Worm (Caenorhabditis elegans) whole organism, L4/young adult: ENCODE data around the gene W06G6.17.
"Not testable (repeated sequence)": the region's sequence is repeated elsewhere in the genome, so short reads cannot be mapped to it uniquely, and the experiment has no call there.

Experiments
- W03F9.2 ChIP-seq: fragments of 150-350 bp; optimal IDR thresholded peaks from 2 replicates; lab custom pipeline; 2014; ENCODE audit warnings: missing biosample characterization, missing genetic modification characterization
- dao-5 ChIP-seq: sonication (generic microtip); optimal IDR thresholded peaks from 2 replicates; lab custom pipeline; 2016; ENCODE audit warnings: missing genotype, missing genetic modification characterization, moderate library complexity, missing compliant biosample characterization
- him-1 ChIP-seq: sonication (generic microtip); optimal IDR thresholded peaks from 2 replicates; lab custom pipeline; 2016; ENCODE audit warnings: missing genotype, missing genetic modification reagents, missing genetic modification characterization, missing compliant biosample characterization

Gene W06G6.17

ce11 chrV:16668473-16668872 is 23.4 kb upstream of the W06G6.17 start, which contains the start of gene F14F8.9:
F14F8.9 (minus strand) TSS chrV:16668573.
- TF ChIP-seq him-1 (tag; lab: Kevin White, UChicago) (no peak), W03F9.2 (tag; lab: Kevin White, UChicago) (no peak)

- TF ChIP-seq him-1 (tag; lab: Kevin White, UChicago) (no peak), dao-5 (tag; lab: Kevin White, UChicago) (no peak), W03F9.2 (tag; lab: Kevin White, UChicago) (no peak)
These were observed 21.6 kb upstream of the W06G6.17 start, which contains the start of gene F14F8.14 for ce11 chrV:16666647-16667046. F14F8.14 (minus strand) TSS chrV:16666747.

ce11 chrV:16660816-16661215 is 15.8 kb upstream of the W06G6.17 start, which contains the start of gene Y70C5B.2:
Y70C5B.2 (minus strand) TSS chrV:16660916.
- TF ChIP-seq W03F9.2, dao-5, him-1 (tag; lab: Kevin White, UChicago): not testable (repeated sequence)

- not testable (repeated sequence) for TF ChIP-seq W03F9.2, dao-5, him-1 (tag; lab: Kevin White, UChicago)
These were observed 9.2 kb upstream of the W06G6.17 start, which contains the start of gene W06G6.15 for ce11 chrV:16654242-16654641. W06G6.15 (plus strand) TSS chrV:16654542.

ce11 chrV:16649200-16649599 is 4.1 kb upstream of the W06G6.17 start, which contains the start of gene W06G6.11:
W06G6.11 (minus strand) TSS chrV:16649300.
- TF ChIP-seq him-1, dao-5, W03F9.2 (tag; lab: Kevin White, UChicago): not testable (repeated sequence)

ce11 chrV:16648317-16649018 is 3.4 kb upstream of the W06G6.17 start, which contains the start of gene W06G6.20:
W06G6.20 (minus strand) TSS chrV:16648367.
- TF ChIP-seq him-1 (tag; lab: Kevin White, UChicago) (no peak), dao-5 (tag; lab: Kevin White, UChicago) (no peak), W03F9.2 (tag; lab: Kevin White, UChicago) (no peak)

ce11 chrV:16647093-16647492 is 2.0 kb upstream of the W06G6.17 start, which contains the start of gene W06G6.10:
W06G6.10 (minus strand) TSS chrV:16647193.
- TF ChIP-seq W03F9.2 (tag; lab: Kevin White, UChicago) (no peak), dao-5 (tag; lab: Kevin White, UChicago) (no peak), him-1 (tag; lab: Kevin White, UChicago) (no peak)

- TF ChIP-seq dao-5 (tag; lab: Kevin White, UChicago) (no peak), him-1 (tag; lab: Kevin White, UChicago) (no peak), W03F9.2 (tag; lab: Kevin White, UChicago) (no peak)
These were observed 1.3 kb upstream of the W06G6.17 start, which contains the start of gene W06G6.9 for ce11 chrV:16646372-16646771. W06G6.9 (minus strand) TSS chrV:16646472.

- TF ChIP-seq him-1 (tag; lab: Kevin White, UChicago) (no peak), W03F9.2 (tag; lab: Kevin White, UChicago) (no peak), dao-5 (tag; lab: Kevin White, UChicago) (no peak)
These were observed 1.5 kb downstream of the W06G6.17 start, which contains the start of gene srw-77 for ce11 chrV:16643558-16643957. srw-77 (minus strand) TSS chrV:16643658.

- no peak for TF ChIP-seq him-1 (tag; lab: Kevin White, UChicago)
- no peak for TF ChIP-seq dao-5 (tag; lab: Kevin White, UChicago)
- TF ChIP-seq W03F9.2 (tag; lab: Kevin White, UChicago): no peak
These were observed 4.7 kb downstream of the W06G6.17 start for ce11 chrV:16640366-16640765.

ce11 chrV:16638204-16638603 is 6.8 kb downstream of the W06G6.17 start, which contains the start of gene srw-76:
srw-76 (minus strand) TSS chrV:16638304.
- TF ChIP-seq dao-5 (tag; lab: Kevin White, UChicago): no peak

ce11 chrV:16635911-16636310 is 9.1 kb downstream of the W06G6.17 start, which contains the start of gene mltn-11:
mltn-11 (plus strand) TSS chrV:16636186.
- TF ChIP-seq W03F9.2 (tag; lab: Kevin White, UChicago) (no peak), dao-5 (tag; lab: Kevin White, UChicago) (no peak), him-1 (tag; lab: Kevin White, UChicago) (no peak)

ce11 chrV:16629600-16629999 is 15.5 kb downstream of the W06G6.17 start, which contains the start of gene srd-21:
srd-21 (plus strand) TSS chrV:16629900.
- TF ChIP-seq dao-5 (tag; lab: Kevin White, UChicago) (no peak), him-1 (tag; lab: Kevin White, UChicago) (no peak), W03F9.2 (tag; lab: Kevin White, UChicago) (no peak)
